Worm (Caenorhabditis elegans): Measurements from ENCODE around the gene C33C12.1.

- TF ChIP-seq W03F9.2 (tag; optimal IDR thresholded peaks at IDR 0.05) (no peak), him-1 (tag; optimal IDR thresholded peaks at IDR 0.05) (no peak)
Observed at ce11 chrII:2190522-2190921, 7.5 kb upstream of the C33C12.1 start.

Measured in whole organism, L4/young adult.